Worm (Caenorhabditis elegans): ENCODE measurements around the gene R05G6.10.
A peak's percentile ranks its signal among the peaks of the same experiment; 100 is the strongest.

The R05G6.10 gene

DNA sequence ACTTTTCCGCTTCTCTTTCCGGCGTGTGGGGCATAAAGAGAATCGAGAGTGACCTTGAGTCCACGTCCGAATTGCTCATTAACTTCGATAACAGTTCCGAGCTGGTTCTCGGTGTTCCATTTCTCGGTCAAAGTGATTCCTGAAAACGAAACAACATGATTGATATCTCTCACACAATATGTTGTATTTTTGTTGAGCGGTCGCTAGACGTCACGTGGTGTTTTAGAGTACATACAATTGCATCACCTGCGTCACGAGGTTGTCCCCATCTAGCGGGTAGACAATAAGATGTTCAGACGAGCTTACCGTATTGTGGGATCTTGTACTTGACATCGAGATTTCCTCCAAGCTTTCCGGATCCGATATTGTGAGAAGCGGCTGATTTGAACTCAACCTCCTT, 35.0 kb downstream of the R05G6.10 start (continued):
- TF ChIP-seq set-16 (GFP tag; IDR thresholded peaks at IDR 0.05) (no peak), hlh-30 (tag; optimal IDR thresholded peaks at IDR 0.05; ENCODE audit: insufficient read depth) (peak; percentile 88), lin-1 (GFP tag; IDR thresholded peaks at IDR 0.05) (no peak), ZK546.5 (tag; optimal IDR thresholded peaks at IDR 0.05) (no peak), lin-29 (GFP tag; IDR thresholded peaks at IDR 0.05) (no peak), ceh-44 (GFP tag; IDR thresholded peaks at IDR 0.05) (no peak), mdt-29 (GFP tag; IDR thresholded peaks at IDR 0.05) (no peak), dpl-1 (GFP tag; optimal IDR thresholded peaks at IDR 0.05) (peak; percentile 2), lir-3 (tag; optimal IDR thresholded peaks at IDR 0.05) (no peak), skn-1 (tag; optimal IDR thresholded peaks at IDR 0.05) (no peak), F10B5.3 (tag; optimal IDR thresholded peaks at IDR 0.05) (no peak), dmd-6 (GFP tag; IDR thresholded peaks at IDR 0.05) (peak; percentile 55), daf-8 (GFP tag; IDR thresholded peaks at IDR 0.05) (no peak), aha-1 (tag) (no peak), daf-12 (tag; optimal IDR thresholded peaks at IDR 0.05) (no peak), lim-7 (GFP tag; IDR thresholded peaks at IDR 0.05) (no peak), ZK337.2 (GFP tag; IDR thresholded peaks at IDR 0.05) (no peak), rbr-2 (tag; optimal IDR thresholded peaks at IDR 0.05) (no peak), mxl-3 (GFP tag; optimal IDR thresholded peaks at IDR 0.05) (peak; percentile 43), nhr-11 (tag; optimal IDR thresholded peaks at IDR 0.05) (peak; percentile 34), Y105C5A.15 (GFP tag; IDR thresholded peaks at IDR 0.05) (no peak), attf-4 (tag; optimal IDR thresholded peaks at IDR 0.05) (no peak), gei-8 (GFP tag; optimal IDR thresholded peaks at IDR 0.05) (no peak), duxl-1 (tag; optimal IDR thresholded peaks at IDR 0.05; ENCODE audit: poor library complexity) (peak; percentile 17), hmg-1.1 (GFP tag; IDR thresholded peaks at IDR 0.05) (no peak), egl-27 (tag; optimal IDR thresholded peaks at IDR 0.05) (no peak), D1046.2 (GFP tag; IDR thresholded peaks at IDR 0.05) (no peak), lin-15B (tag; optimal IDR thresholded peaks at IDR 0.05) (no peak), lin-38 (GFP tag; IDR thresholded peaks at IDR 0.05) (no peak), F44E2.7 (GFP tag; IDR thresholded peaks at IDR 0.05) (no peak), snpc-1.2 (GFP tag; IDR thresholded peaks at IDR 0.05) (no peak), nhr-76 (tag; optimal IDR thresholded peaks at IDR 0.05) (no peak), nhr-48 (tag; optimal IDR thresholded peaks at IDR 0.05) (peak; percentile 39), nhr-42 (GFP tag; IDR thresholded peaks at IDR 0.05) (no peak), ama-1 (optimal IDR thresholded peaks at IDR 0.05) (peak; percentile 33), nhr-77 (tag; optimal IDR thresholded peaks at IDR 0.05) (peak; percentile 24), mdl-1 (tag; optimal IDR thresholded peaks at IDR 0.05) (peak in 1 of 2 experiments; percentile 48), ceh-28 (tag; optimal IDR thresholded peaks at IDR 0.05) (no peak), nhr-25 (tag; optimal IDR thresholded peaks at IDR 0.05; ENCODE audit: borderline replicate concordance, insufficient read depth) (no peak), tra-1 (GFP tag; IDR thresholded peaks at IDR 0.05) (no peak), hif-1 (tag; optimal IDR thresholded peaks at IDR 0.05) (no peak), ztf-11 (tag; optimal IDR thresholded peaks at IDR 0.05) (no peak), zfp-2 (tag; optimal IDR thresholded peaks at IDR 0.05) (no peak), madf-9 (GFP tag; conservative IDR thresholded peaks at IDR 0.05) (no peak), ces-1 (GFP tag; optimal IDR thresholded peaks at IDR 0.05) (no peak), nhr-237 (tag; optimal IDR thresholded peaks at IDR 0.05) (no peak), saeg-2 (GFP tag; IDR thresholded peaks at IDR 0.05) (no peak), egl-43 (GFP tag; IDR thresholded peaks at IDR 0.05) (no peak), nhr-111 (GFP tag; optimal IDR thresholded peaks at IDR 0.05) (no peak), F37D6.2 (tag; optimal IDR thresholded peaks at IDR 0.05) (no peak), spr-1 (tag; optimal IDR thresholded peaks at IDR 0.05) (no peak), zfp-3 (GFP tag; conservative IDR thresholded peaks at IDR 0.05) (no peak), nhr-28 (tag; optimal IDR thresholded peaks at IDR 0.05) (peak; percentile 62)
